Fruit fly (Drosophila melanogaster): ENCODE measurements around the gene CG33647.

CG33647 gene

dm6 chr3L:19254715-19255428, 18.7 kb downstream of the CG33647 start, which contains the start of the genes mRpL21 and rept:
TSS of gene mRpL21 (minus strand) at chr3L:19255061.
TSS of gene rept (plus strand) at chr3L:19255340.
- TF ChIP-seq CG8478 (optimal IDR thresholded peaks at IDR 0.05) (no peak), CTCF (optimal IDR thresholded peaks at IDR 0.05) (peak in 1 of 2 experiments; percentile 25)

dm6 chr3L:19258199-19258598, 22.0 kb downstream of the CG33647 start:
- TF ChIP-seq CG8478 (optimal IDR thresholded peaks at IDR 0.05) (no peak), CTCF (optimal IDR thresholded peaks at IDR 0.05) (no peak)

dm6 chr3L:19260278-19260803, 24.2 kb downstream of the CG33647 start, which contains the start of gene nes:
TSS of gene nes (minus strand) at chr3L:19260679.
- TF ChIP-seq CG8478 (optimal IDR thresholded peaks at IDR 0.05) (no peak), CTCF (optimal IDR thresholded peaks at IDR 0.05) (no peak)

- TF ChIP-seq CG8478 (optimal IDR thresholded peaks at IDR 0.05) (no peak), CTCF (optimal IDR thresholded peaks at IDR 0.05) (no peak)
Observed at dm6 chr3L:19261213-19261612, 25.1 kb downstream of the CG33647 start, which contains the start of gene Bet1. TSS of gene Bet1 (plus strand) at chr3L:19261394.

- no peak for TF ChIP-seq CTCF (optimal IDR thresholded peaks at IDR 0.05)
- no peak for TF ChIP-seq CG8478 (optimal IDR thresholded peaks at IDR 0.05)
Observed at dm6 chr3L:19261720-19262119, 25.6 kb downstream of the CG33647 start.

- TF ChIP-seq CG8478 (optimal IDR thresholded peaks at IDR 0.05) = no peak
- TF ChIP-seq CTCF (optimal IDR thresholded peaks at IDR 0.05) = no peak
Observed at dm6 chr3L:19263480-19264140, 27.4 kb downstream of the CG33647 start, which contains the start of the genes CG42374 and Mettl5. TSS of gene CG42374 (plus strand) at chr3L:19263766. TSS of gene Mettl5 (plus strand) at chr3L:19263766.

- TF ChIP-seq CTCF (optimal IDR thresholded peaks at IDR 0.05) (peak in 1 of 2 experiments; percentile 1), CG8478 (optimal IDR thresholded peaks at IDR 0.05) (no peak)
Observed at dm6 chr3L:19264141-19264487, 28.0 kb downstream of the CG33647 start, which contains the start of gene Max. TSS of gene Max (minus strand) at chr3L:19264184.

dm6 chr3L:19265761-19266160, 29.6 kb downstream of the CG33647 start, which contains the start of gene CG45081:
TSS of gene CG45081 (plus strand) at chr3L:19266061.
- no peak for TF ChIP-seq CTCF (optimal IDR thresholded peaks at IDR 0.05)
- no peak for TF ChIP-seq CG8478 (optimal IDR thresholded peaks at IDR 0.05)

dm6 chr3L:19268720-19269401, 32.7 kb downstream of the CG33647 start, which contains the start of the genes Aldh7A1 and CG14085:
TSS of gene Aldh7A1 (minus strand) at chr3L:19268913.
TSS of gene CG14085 (plus strand) at chr3L:19269351.
- TF ChIP-seq CG8478 (optimal IDR thresholded peaks at IDR 0.05) = no peak
- TF ChIP-seq CTCF (optimal IDR thresholded peaks at IDR 0.05) = no peak

- TF ChIP-seq CTCF (optimal IDR thresholded peaks at IDR 0.05) (no peak), CG8478 (optimal IDR thresholded peaks at IDR 0.05) (no peak)
Observed at dm6 chr3L:19270542-19270941, 34.4 kb downstream of the CG33647 start, which contains the start of gene CG14088. TSS of gene CG14088 (minus strand) at chr3L:19270642.

dm6 chr3L:19275491-19275890, 39.3 kb downstream of the CG33647 start, which contains the start of gene CG14086:
TSS of gene CG14086 (plus strand) at chr3L:19275791.
- TF ChIP-seq CTCF (optimal IDR thresholded peaks at IDR 0.05) = no peak
- TF ChIP-seq CG8478 (optimal IDR thresholded peaks at IDR 0.05) = no peak

dm6 chr3L:19280283-19280682, 44.1 kb downstream of the CG33647 start:
- TF ChIP-seq CG8478 (optimal IDR thresholded peaks at IDR 0.05) (no peak), CTCF (optimal IDR thresholded peaks at IDR 0.05) (no peak)

- TF ChIP-seq CTCF (optimal IDR thresholded peaks at IDR 0.05) = no peak
Observed at dm6 chr3L:19280700-19281099, 44.5 kb downstream of the CG33647 start, which contains the start of gene CG14089. TSS of gene CG14089 (minus strand) at chr3L:19280800.
